Fruit fly (Drosophila melanogaster) whole organism, embryonic: ENCODE results near the gene yellow-g2.

Experiments used
- Blimp-1 ChIP-seq: fragments of 200-800 bp; sonication (Bioruptor generic); optimal IDR thresholded peaks from 3 replicates; lab custom pipeline; 2018; ENCODE audit warnings: missing biosample characterization, missing genetic modification characterization, mild to moderate bottlenecking, moderate library complexity, missing genetic modification reagents
- CG1024 ChIP-seq: fragments of 200-800 bp; sonication (Bioruptor generic); IDR thresholded peaks from 2 replicates; pipeline ENCODE4 v1.3.6; 2022; ENCODE audit warnings: missing biosample characterization, missing genetic modification characterization
- CG12942 ChIP-seq: fragments of 200-800 bp; sonication (Bioruptor generic); optimal IDR thresholded peaks from 3 replicates; lab custom pipeline; 2016; ENCODE audit warnings: missing biosample characterization, missing genetic modification characterization
- CG13424 ChIP-seq: fragments of 200-800 bp; sonication (Bioruptor generic); optimal IDR thresholded peaks from 2 replicates; lab custom pipeline; 2019; ENCODE audit warnings: missing biosample characterization, mild to moderate bottlenecking, missing genetic modification characterization, moderate library complexity
- CG14860 ChIP-seq: fragments of 200-800 bp; sonication (Bioruptor generic); IDR thresholded peaks from 3 replicates; pipeline ENCODE4 v1.3.6; 2022; ENCODE audit warnings: missing biosample characterization, missing genetic modification characterization; ENCODE audit not compliant: partially characterized antibody
- CG15514 ChIP-seq: fragments of 200-800 bp; sonication (Bioruptor generic); optimal IDR thresholded peaks from 3 replicates; lab custom pipeline; 2017; ENCODE audit warnings: missing biosample characterization, missing genetic modification characterization, mild to moderate bottlenecking, moderate library complexity, missing genetic modification reagents
- CG17568 ChIP-seq: fragments of 200-800 bp; sonication (Bioruptor generic); optimal IDR thresholded peaks from 2 replicates; lab custom pipeline; 2018; ENCODE audit warnings: missing biosample characterization, mild to moderate bottlenecking, missing genetic modification characterization, moderate library complexity
- CG2129 ChIP-seq: fragments of 200-800 bp; sonication (Bioruptor generic); IDR thresholded peaks from 2 replicates; pipeline ENCODE4 v1.3.6; 2022; ENCODE audit warnings: missing biosample characterization, missing genetic modification characterization; ENCODE audit not compliant: partially characterized antibody
- CG31441 ChIP-seq: fragments of 200-800 bp; sonication (Bioruptor generic); IDR thresholded peaks from 2 replicates; pipeline ENCODE4 v1.3.6; 2022; ENCODE audit warnings: missing biosample characterization, missing genetic modification characterization
- CG32767 ChIP-seq: fragments of 200-800 bp; sonication (Bioruptor generic); IDR thresholded peaks from 2 replicates; pipeline ENCODE4 v1.3.6; 2022; ENCODE audit warnings: missing biosample characterization, missing genetic modification characterization
- CG3407 ChIP-seq: fragments of 200-800 bp; sonication (Bioruptor generic); optimal IDR thresholded peaks from 2 replicates; lab custom pipeline; 2018; ENCODE audit warnings: missing biosample characterization, mild to moderate bottlenecking, missing genetic modification characterization
- CG7271 ChIP-seq: fragments of 200-800 bp; sonication (Bioruptor generic); optimal IDR thresholded peaks from 2 replicates; lab custom pipeline; 2018; ENCODE audit warnings: missing biosample characterization, mild to moderate bottlenecking, missing genetic modification characterization, moderate library complexity
- CG7357 ChIP-seq: fragments of 200-800 bp; sonication (Bioruptor generic); IDR thresholded peaks from 3 replicates; pipeline ENCODE4 v1.3.6; 2022; ENCODE audit warnings: missing biosample characterization, missing genetic modification characterization
- CG9437 ChIP-seq: fragments of 200-800 bp; sonication (Bioruptor generic); optimal IDR thresholded peaks from 2 replicates; lab custom pipeline; 2018; ENCODE audit warnings: missing biosample characterization, mild to moderate bottlenecking, missing genetic modification characterization
- CG9817 ChIP-seq: fragments of 200-800 bp; sonication (Bioruptor generic); optimal IDR thresholded peaks from 2 replicates; lab custom pipeline; 2018; ENCODE audit warnings: missing biosample characterization, mild to moderate bottlenecking, missing genetic modification characterization, moderate library complexity
- CrebB ChIP-seq: fragments of 200-800 bp; sonication (Bioruptor generic); optimal IDR thresholded peaks from 3 replicates; lab custom pipeline; 2018; ENCODE audit warnings: missing biosample characterization, mild to moderate bottlenecking, missing genetic modification characterization
- D ChIP-seq, 2 experiments: fragments of 200-800 bp in 1 of 2; fragments of >200 bp in 1 of 2; sonication (Bioruptor generic) in 1 of 2; optimal IDR thresholded peaks; 2 replicates in 1 of 2; 3 replicates in 1 of 2; lab custom pipeline; 2017; ENCODE audit warnings: mild to moderate bottlenecking in 1 of 2, missing biosample characterization in 1 of 2, missing genetic modification characterization in 1 of 2, missing genetic modification reagents in 1 of 2
- Doc2 ChIP-seq: fragments of 200-800 bp; sonication (Bioruptor generic); IDR thresholded peaks from 2 replicates; pipeline ENCODE4 v1.3.6; 2022; ENCODE audit warnings: missing biosample characterization, missing genetic modification characterization
- H2.0 ChIP-seq: fragments of 200-800 bp; sonication (Bioruptor generic); IDR thresholded peaks from 2 replicates; pipeline ENCODE4 v1.3.6; 2022; ENCODE audit warnings: missing biosample characterization, missing genetic modification characterization
- HLHmδ ChIP-seq: fragments of 200-800 bp; sonication (Bioruptor generic); optimal IDR thresholded peaks from 2 replicates; lab custom pipeline; 2018; ENCODE audit warnings: missing biosample characterization, mild to moderate bottlenecking, missing genetic modification characterization, moderate library complexity
- Hmr ChIP-seq: fragments of 200-800 bp; sonication (Bioruptor generic); optimal IDR thresholded peaks from 3 replicates; lab custom pipeline; 2017; ENCODE audit warnings: mild to moderate bottlenecking, missing biosample characterization, missing genetic modification reagents, missing genetic modification characterization
- Jarid2 ChIP-seq: fragments of 200-800 bp; sonication (Bioruptor generic); optimal IDR thresholded peaks from 3 replicates; lab custom pipeline; 2017; ENCODE audit warnings: mild to moderate bottlenecking, missing biosample characterization, missing genetic modification reagents, missing genetic modification characterization
- Mes4 ChIP-seq: fragments of 200-800 bp; sonication (Bioruptor generic); optimal IDR thresholded peaks from 2 replicates; lab custom pipeline; 2016; ENCODE audit warnings: missing biosample characterization, missing genetic modification characterization
- Poxn ChIP-seq: fragments of 200-800 bp; sonication (Bioruptor generic); IDR thresholded peaks from 2 replicates; pipeline ENCODE4 v1.3.6; 2022; ENCODE audit warnings: missing biosample characterization, missing genetic modification characterization
- Sox100B ChIP-seq: fragments of 200-800 bp; sonication (Bioruptor generic); optimal IDR thresholded peaks from 3 replicates; lab custom pipeline; 2018; ENCODE audit warnings: missing biosample characterization, mild to moderate bottlenecking, missing genetic modification characterization
- Spps ChIP-seq: fragments of 200-800 bp; sonication (Bioruptor generic); optimal IDR thresholded peaks from 2 replicates; lab custom pipeline; 2018; ENCODE audit warnings: missing biosample characterization, mild to moderate bottlenecking, missing genetic modification characterization
- Sry-δ ChIP-seq: fragments of 200-800 bp; sonication (Bioruptor generic); optimal IDR thresholded peaks from 2 replicates; lab custom pipeline; 2016; ENCODE audit warnings: missing biosample characterization, missing genetic modification characterization
- Tbp ChIP-seq: fragments of >200 bp; optimal IDR thresholded peaks from 2 replicates; lab custom pipeline; 2018; ENCODE audit warnings: missing biosample characterization, missing genetic modification characterization
- Usf ChIP-seq: fragments of 200-800 bp; sonication (Bioruptor generic); optimal IDR thresholded peaks from 2 replicates; lab custom pipeline; 2017; ENCODE audit warnings: missing genotype, missing biosample characterization, missing genetic modification characterization
- Xbp1 ChIP-seq: fragments of 200-800 bp; sonication (Bioruptor generic); optimal IDR thresholded peaks from 3 replicates; lab custom pipeline; 2016; ENCODE audit warnings: missing biosample characterization, mild to moderate bottlenecking, missing genetic modification characterization
- ash1 ChIP-seq: fragments of 200-800 bp; sonication (Bioruptor generic); optimal IDR thresholded peaks from 2 replicates; lab custom pipeline; 2018; ENCODE audit warnings: missing biosample characterization, mild to moderate bottlenecking, missing genetic modification characterization
- bsh ChIP-seq, 2 experiments: fragments of 200-800 bp; sonication (Bioruptor generic); optimal IDR thresholded peaks; 2 replicates each; lab custom pipeline; 2017 to 2018; ENCODE audit warnings: mild to moderate bottlenecking in 2 of 2, missing biosample characterization in 2 of 2, missing genetic modification characterization in 2 of 2, moderate library complexity in 1 of 2
- corto ChIP-seq: fragments of 200-800 bp; sonication (Bioruptor generic); optimal IDR thresholded peaks from 2 replicates; lab custom pipeline; 2016; ENCODE audit warnings: missing biosample characterization, mild to moderate bottlenecking, missing genetic modification characterization, moderate library complexity
- eve ChIP-seq, 2 experiments: fragments of >200 bp; optimal IDR thresholded peaks; 2 replicates each; lab custom pipeline; 2017; ENCODE audit warnings: missing biosample characterization in 2 of 2, missing genetic modification characterization in 2 of 2
- fu2 ChIP-seq: fragments of 200-800 bp; sonication (Bioruptor generic); optimal IDR thresholded peaks from 2 replicates; lab custom pipeline; 2016; ENCODE audit warnings: missing biosample characterization, missing genetic modification characterization
- hb ChIP-seq: fragments of 200-800 bp; sonication (Bioruptor generic); IDR thresholded peaks from 3 replicates; pipeline ENCODE4 v1.3.6; 2022; ENCODE audit warnings: missing biosample characterization, missing genetic modification characterization; ENCODE audit not compliant: partially characterized antibody
- ind ChIP-seq: fragments of 200-800 bp; sonication (Bioruptor generic); optimal IDR thresholded peaks from 3 replicates; lab custom pipeline; 2016; ENCODE audit warnings: missing biosample characterization, missing genetic modification characterization
- jigr1 ChIP-seq: fragments of 200-800 bp; sonication (Bioruptor generic); IDR thresholded peaks from 3 replicates; pipeline ENCODE4 v1.3.6; 2022; ENCODE audit warnings: missing biosample characterization, missing genetic modification characterization
- lov ChIP-seq, 2 experiments: fragments of 200-800 bp in 1 of 2; fragments of >200 bp in 1 of 2; sonication (Bioruptor generic) in 1 of 2; IDR thresholded peaks in 1 of 2; optimal IDR thresholded peaks in 1 of 2; 2 replicates in 1 of 2; 3 replicates in 1 of 2; pipeline versions ENCODE4 v1.3.6 to Lab custom; 2017 to 2022; ENCODE audit warnings: missing biosample characterization in 1 of 2, missing genetic modification characterization in 1 of 2
- pzg ChIP-seq: fragments of 200-800 bp; sonication (Bioruptor generic); optimal IDR thresholded peaks from 3 replicates; lab custom pipeline; 2018; ENCODE audit warnings: missing biosample characterization, mild to moderate bottlenecking, missing genetic modification characterization, moderate library complexity
- seq ChIP-seq: fragments of 200-800 bp; sonication (Bioruptor generic); IDR thresholded peaks from 2 replicates; pipeline ENCODE4 v1.3.6; 2022; ENCODE audit warnings: missing biosample characterization, missing genetic modification characterization
- shn ChIP-seq: fragments of 200-800 bp; sonication (Bioruptor generic); optimal IDR thresholded peaks from 3 replicates; lab custom pipeline; 2016; ENCODE audit warnings: missing biosample characterization, missing genetic modification characterization
- sima ChIP-seq: fragments of 200-800 bp; sonication (Bioruptor generic); optimal IDR thresholded peaks from 2 replicates; lab custom pipeline; 2016; ENCODE audit warnings: missing biosample characterization, missing genetic modification characterization
- slbo ChIP-seq: fragments of 200-800 bp; sonication (Bioruptor generic); IDR thresholded peaks from 2 replicates; pipeline ENCODE4 v1.3.6; 2022; ENCODE audit warnings: missing biosample characterization, missing genetic modification characterization
- stwl ChIP-seq: fragments of 200-800 bp; sonication (Bioruptor generic); optimal IDR thresholded peaks from 3 replicates; lab custom pipeline; 2018; ENCODE audit warnings: missing biosample characterization, mild to moderate bottlenecking, missing genetic modification characterization, moderate library complexity
- twi ChIP-seq: fragments of 200-800 bp; optimal IDR thresholded peaks from 2 replicates; lab custom pipeline; 2019; ENCODE audit warnings: missing biosample characterization, mild to moderate bottlenecking, missing genetic modification characterization, moderate library complexity
- unc-4 ChIP-seq: fragments of 200-800 bp; sonication (Bioruptor generic); IDR thresholded peaks from 2 replicates; pipeline ENCODE4 v1.3.6; 2022; ENCODE audit warnings: missing biosample characterization, missing genetic modification characterization; ENCODE audit not compliant: partially characterized antibody
- zf30C ChIP-seq: fragments of 200-800 bp; sonication (Bioruptor generic); optimal IDR thresholded peaks from 3 replicates; lab custom pipeline; 2018; ENCODE audit warnings: missing biosample characterization, mild to moderate bottlenecking, missing genetic modification characterization

The yellow-g2 gene

DNA sequence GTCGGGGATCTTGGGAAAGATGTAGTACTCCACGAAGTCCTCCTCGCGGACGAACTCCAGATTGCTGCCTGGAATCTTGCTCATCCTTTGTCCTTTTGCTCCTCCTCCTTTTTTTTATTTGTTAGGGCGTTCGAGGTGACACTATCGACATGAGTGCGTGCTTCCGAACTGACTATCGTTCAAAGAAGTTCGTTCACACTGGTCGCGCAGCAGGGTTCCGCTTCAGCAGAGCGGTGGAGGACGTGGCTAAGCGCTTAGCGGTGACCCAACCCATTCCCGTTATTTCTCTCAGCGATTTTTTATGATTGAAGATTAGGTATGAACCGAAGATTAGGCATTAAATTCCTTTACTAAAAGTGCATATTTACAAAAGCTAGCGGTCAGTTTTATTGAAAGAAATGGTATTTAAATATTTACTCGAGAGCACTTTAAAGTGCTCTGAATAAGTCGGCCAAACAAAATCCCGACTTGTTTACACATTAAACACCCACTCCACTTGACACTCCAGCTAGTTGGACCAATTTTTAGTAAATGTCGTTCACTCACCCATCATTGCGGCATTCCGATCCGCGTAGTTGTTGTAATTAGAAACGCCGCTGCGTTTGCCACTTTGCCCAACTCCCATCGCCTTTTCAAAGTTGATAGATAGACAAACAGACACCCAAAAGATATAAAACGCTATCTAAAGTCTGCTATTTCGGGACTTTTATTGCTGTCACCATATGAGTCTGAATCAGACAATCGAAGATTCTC lies 10.5 kb upstream of the yellow-g2 start, which contains the start of the genes ecd and CG13806 (continued):
- peak; percentile 34; the same call in 1 of the 2 replicates for TF ChIP-seq CG31441 (GFP tag; lab: Robert Waterston, UW)
- no peak for TF ChIP-seq CG1024 (GFP tag; lab: Robert Waterston, UW)
- TF ChIP-seq CG3407 (GFP tag; lab: Kevin White, UChicago), result no peak
- TF ChIP-seq sima (GFP tag; lab: Kevin White, UChicago), result no peak
- no peak for TF ChIP-seq Poxn (GFP tag; lab: Robert Waterston, UW)
- no peak for TF ChIP-seq seq (GFP tag; lab: Robert Waterston, UW)
- peak; percentile 8 for TF ChIP-seq Mes4 (GFP tag; lab: Kevin White, UChicago)
- TF ChIP-seq twi, result no peak
- TF ChIP-seq CG9437 (GFP tag; lab: Kevin White, UChicago), result no peak
- peak; percentile 19 for TF ChIP-seq ind (GFP tag; lab: Kevin White, UChicago)
- no peak for TF ChIP-seq CrebB
- TF ChIP-seq unc-4 (GFP tag; lab: Robert Waterston, UW), result peak; percentile 92
- no peak for TF ChIP-seq Jarid2 (GFP tag; lab: Kevin White, UChicago)
- peak; percentile 84 for TF ChIP-seq pzg
- TF ChIP-seq eve (GFP tag; optimal IDR thresholded peaks at IDR 0.05; lab: Kevin White, UChicago), result no peak
- no peak for TF ChIP-seq jigr1 (GFP tag; lab: Robert Waterston, UW)
- peak; percentile 21 for TF ChIP-seq fu2 (GFP tag; lab: Kevin White, UChicago)
- peak; percentile 40 for TF ChIP-seq CG9817 (tag; lab: Kevin White, UChicago)
- TF ChIP-seq CG15514 (GFP tag; lab: Kevin White, UChicago), result peak; percentile 75
- no peak for TF ChIP-seq D (optimal IDR thresholded peaks at IDR 0.05; lab: Kevin White, UChicago)
- no peak for TF ChIP-seq D (GFP tag; optimal IDR thresholded peaks at IDR 0.05; lab: Kevin White, UChicago)
- no peak for TF ChIP-seq zf30C
- peak; percentile 74 for TF ChIP-seq stwl (tag; lab: Kevin White, UChicago)
- TF ChIP-seq shn (GFP tag; lab: Kevin White, UChicago), result no peak
- no peak for TF ChIP-seq lov (optimal IDR thresholded peaks at IDR 0.05; lab: Kevin White, UChicago)
- no peak for TF ChIP-seq lov (GFP tag; IDR thresholded peaks at IDR 0.05; lab: Robert Waterston, UW)
- peak; percentile 76 for TF ChIP-seq CG2129 (GFP tag; lab: Robert Waterston, UW)
- TF ChIP-seq Sox100B (GFP tag; lab: Kevin White, UChicago), result no peak
- TF ChIP-seq CG7357 (GFP tag; lab: Robert Waterston, UW), result peak; percentile 97
- TF ChIP-seq Hmr (GFP tag; lab: Kevin White, UChicago), result peak; percentile 73
- TF ChIP-seq HLHmδ (GFP tag; lab: Kevin White, UChicago), result peak; percentile 33
- no peak for TF ChIP-seq Tbp (GFP tag; lab: Kevin White, UChicago)
- TF ChIP-seq CG12942 (GFP tag; lab: Kevin White, UChicago), result peak; percentile 27
- TF ChIP-seq ash1 (GFP tag; lab: Kevin White, UChicago), result no peak
- peak; percentile 28 for TF ChIP-seq CG13424
- no peak for TF ChIP-seq CG7271 (tag; lab: Kevin White, UChicago)
- TF ChIP-seq H2.0 (GFP tag; lab: Robert Waterston, UW), result no peak
- peak; percentile 79 for TF ChIP-seq slbo (GFP tag; lab: Robert Waterston, UW)
- TF ChIP-seq Sry-δ, result peak; percentile 98
- no peak for TF ChIP-seq CG17568 (GFP tag; lab: Kevin White, UChicago)
- peak; percentile 89 for TF ChIP-seq hb (GFP tag; lab: Robert Waterston, UW)
- no peak for TF ChIP-seq Spps (tag; lab: Kevin White, UChicago)
- TF ChIP-seq Usf (GFP tag; lab: Kevin White, UChicago), result no peak
- no peak for TF ChIP-seq bsh (GFP tag; optimal IDR thresholded peaks at IDR 0.05; lab: Kevin White, UChicago)
- TF ChIP-seq CG14860, result peak; percentile 81
- TF ChIP-seq Blimp-1 (GFP tag; lab: Kevin White, UChicago), result no peak
- TF ChIP-seq CG32767, result no peak
- TF ChIP-seq Doc2 (GFP tag; lab: Robert Waterston, UW), result no peak
- peak; percentile 60 for TF ChIP-seq Xbp1
- TF ChIP-seq corto (GFP tag; lab: Kevin White, UChicago), result no peak
